Worm (Caenorhabditis elegans): ENCODE results near the gene R09E10.13.
A peak's percentile ranks its signal among the peaks of the same experiment; 100 is the strongest.

Gene R09E10.13

ce11 chrIV:10295084-10295483 lies at the start of gene R09E10.13:
Gene R09E10.13, minus strand, starts transcription at chrIV:10295144.
- TF ChIP-seq nhr-90 (tag; optimal IDR thresholded peaks at IDR 0.05) (no peak), D2030.7 (GFP tag; IDR thresholded peaks at IDR 0.05) (no peak), F55B11.4 (tag; optimal IDR thresholded peaks at IDR 0.05; ENCODE audit: borderline replicate concordance, insufficient read depth) (no peak), snpc-4 (GFP tag; optimal IDR thresholded peaks at IDR 0.05) (no peak), snpc-4 (tag; optimal IDR thresholded peaks at IDR 0.05) (no peak), xnd-1 (tag; optimal IDR thresholded peaks at IDR 0.05) (no peak), F33H1.4 (GFP tag; IDR thresholded peaks at IDR 0.05) (no peak), unc-130 (GFP tag; optimal IDR thresholded peaks at IDR 0.05) (no peak), rpc-1 (optimal IDR thresholded peaks at IDR 0.05) (no peak), rpc-1 (tag; optimal IDR thresholded peaks at IDR 0.05) (no peak), egrh-3 (GFP tag; IDR thresholded peaks at IDR 0.05) (no peak), madf-8 (GFP tag; conservative IDR thresholded peaks at IDR 0.05) (no peak), ccch-3 (GFP tag; optimal IDR thresholded peaks at IDR 0.05) (no peak), nhr-80 (tag; optimal IDR thresholded peaks at IDR 0.05) (no peak), F39B2.1 (GFP tag; IDR thresholded peaks at IDR 0.05) (no peak), B0035.1 (tag; optimal IDR thresholded peaks at IDR 0.05) (no peak), sea-2 (GFP tag; IDR thresholded peaks at IDR 0.05) (no peak)

- no peak for TF ChIP-seq nhr-80 (tag; optimal IDR thresholded peaks at IDR 0.05)
- peak; percentile 47; the same call in 1 of the 2 replicates for TF ChIP-seq zfh-2 (GFP tag; conservative IDR thresholded peaks at IDR 0.05)
- TF ChIP-seq bed-2 (GFP tag; IDR thresholded peaks at IDR 0.05): no peak
- no peak for TF ChIP-seq lag-1 (GFP tag; IDR thresholded peaks at IDR 0.05)
- TF ChIP-seq K12H6.12 (tag; optimal IDR thresholded peaks at IDR 0.05): peak; percentile 40
- TF ChIP-seq F39B2.1 (GFP tag; IDR thresholded peaks at IDR 0.05): no peak
- no peak for TF ChIP-seq madf-3 (GFP tag; IDR thresholded peaks at IDR 0.05)
- TF ChIP-seq chd-7 (tag; optimal IDR thresholded peaks at IDR 0.05): peak; percentile 5
- TF ChIP-seq lin-35 (GFP tag; optimal IDR thresholded peaks at IDR 0.05): peak in 1 of 3 experiments; percentile 52
- no peak for TF ChIP-seq nhr-90 (tag; optimal IDR thresholded peaks at IDR 0.05)
- no peak for TF ChIP-seq ama-1 (optimal IDR thresholded peaks at IDR 0.05)
- TF ChIP-seq ama-1 (GFP tag; optimal IDR thresholded peaks at IDR 0.05): no peak
- TF ChIP-seq dpl-1 (GFP tag; optimal IDR thresholded peaks at IDR 0.05): no peak
Observed at ce11 chrIV:10344621-10345020, 49.7 kb upstream of the R09E10.13 start.

ce11 chrIV:10342361-10342706 lies 47.4 kb upstream of the R09E10.13 start:
- TF ChIP-seq tlf-1 (GFP tag; optimal IDR thresholded peaks at IDR 0.05): no peak
- TF ChIP-seq die-1 (tag; optimal IDR thresholded peaks at IDR 0.05): no peak
- no peak for TF ChIP-seq B0035.1 (tag; optimal IDR thresholded peaks at IDR 0.05)
- no peak for TF ChIP-seq lin-35 (GFP tag; optimal IDR thresholded peaks at IDR 0.05)
- no peak for TF ChIP-seq sea-2 (GFP tag; IDR thresholded peaks at IDR 0.05)
- TF ChIP-seq F22D6.2 (tag; optimal IDR thresholded peaks at IDR 0.05): no peak
- TF ChIP-seq ceh-40 (GFP tag; IDR thresholded peaks at IDR 0.05): no peak
- TF ChIP-seq let-607 (tag; optimal IDR thresholded peaks at IDR 0.05): peak in 1 of 2 experiments; percentile 45
- TF ChIP-seq xnd-1 (tag; optimal IDR thresholded peaks at IDR 0.05): no peak
- no peak for TF ChIP-seq madf-3 (GFP tag; IDR thresholded peaks at IDR 0.05)
- no peak for TF ChIP-seq nhr-90 (tag; optimal IDR thresholded peaks at IDR 0.05)
- TF ChIP-seq F49E8.2 (tag; optimal IDR thresholded peaks at IDR 0.05; ENCODE audit: insufficient read depth): no peak
- TF ChIP-seq him-1 (tag; optimal IDR thresholded peaks at IDR 0.05): no peak
- TF ChIP-seq hlh-26 (GFP tag; conservative IDR thresholded peaks at IDR 0.05): no peak
- no peak for TF ChIP-seq ceh-58 (GFP tag; IDR thresholded peaks at IDR 0.05)
- no peak for TF ChIP-seq akir-1 (GFP tag; optimal IDR thresholded peaks at IDR 0.05)
- no peak for TF ChIP-seq fkh-3 (tag; optimal IDR thresholded peaks at IDR 0.05)
- no peak for TF ChIP-seq nfyb-1 (GFP tag; IDR thresholded peaks at IDR 0.05)
- peak; percentile 37 for TF ChIP-seq atf-7 (tag; optimal IDR thresholded peaks at IDR 0.05)
- no peak for TF ChIP-seq lsl-1 (GFP tag; optimal IDR thresholded peaks at IDR 0.05)
- no peak for TF ChIP-seq Y56A3A.18 (GFP tag; IDR thresholded peaks at IDR 0.05)
- TF ChIP-seq B0261.1 (tag; optimal IDR thresholded peaks at IDR 0.05): no peak
- TF ChIP-seq nhr-27 (tag; optimal IDR thresholded peaks at IDR 0.05): no peak
- TF ChIP-seq let-526 (GFP tag; IDR thresholded peaks at IDR 0.05): no peak
- no peak for TF ChIP-seq ccch-3 (GFP tag; optimal IDR thresholded peaks at IDR 0.05)
- no peak for TF ChIP-seq F39B2.1 (GFP tag; IDR thresholded peaks at IDR 0.05)
- TF ChIP-seq unc-130 (GFP tag; optimal IDR thresholded peaks at IDR 0.05): no peak
- no peak for TF ChIP-seq ztf-6 (GFP tag; IDR thresholded peaks at IDR 0.05)
- no peak for TF ChIP-seq egrh-3 (GFP tag; IDR thresholded peaks at IDR 0.05)
- TF ChIP-seq hmg-20 (GFP tag; IDR thresholded peaks at IDR 0.05): no peak
